Worm (Caenorhabditis elegans): ENCODE data around the gene C10G8.8.

The C10G8.8 gene

DNA sequence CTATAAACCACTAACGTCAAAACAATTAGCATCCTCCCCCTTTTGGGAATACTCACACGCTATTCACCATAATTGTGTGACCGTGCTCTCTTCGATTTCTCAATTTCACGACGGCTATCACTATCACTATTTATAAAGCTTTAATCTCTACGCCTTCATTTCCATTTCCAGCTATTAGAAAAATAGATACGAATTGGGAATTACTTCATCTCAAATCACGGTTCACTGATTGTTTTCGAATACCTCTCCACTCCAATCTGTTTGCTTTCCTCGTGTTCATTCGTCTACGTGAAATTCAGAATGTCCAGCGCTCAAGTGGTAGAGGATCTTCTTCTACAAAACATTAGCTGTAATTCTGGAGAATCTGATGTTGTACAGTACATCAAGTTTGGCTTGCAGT is 8.7 kb upstream of the C10G8.8 start, which contains the start of gene srg-29:
srg-29 (plus strand) TSS at position 301 of the 400 bp plus-strand sequence.
- no peak for TF ChIP-seq mab-5 (tag; optimal IDR thresholded peaks at IDR 0.05)
- TF ChIP-seq drap-1 (GFP tag; optimal IDR thresholded peaks at IDR 0.05), result no peak

- no peak for TF ChIP-seq lin-32 (GFP tag; optimal IDR thresholded peaks at IDR 0.05)
Measured at ce11 chrV:5334588-5334987, 6.4 kb upstream of the C10G8.8 start, which contains the start of gene srg-28. Gene srg-28 (plus strand): TSS chrV:5334888.

ce11 chrV:5330967-5331366 is 2.8 kb upstream of the C10G8.8 start, which contains the start of gene srg-26:
Gene srg-26 (plus strand): TSS chrV:5331267.
- TF ChIP-seq hlh-1 (tag; optimal IDR thresholded peaks at IDR 0.05) (no peak), nhr-76 (tag; optimal IDR thresholded peaks at IDR 0.05) (no peak), elt-1 (tag; optimal IDR thresholded peaks at IDR 0.05; ENCODE audit: borderline replicate concordance, insufficient read depth) (no peak), mep-1 (tag; optimal IDR thresholded peaks at IDR 0.05) (no peak), ham-2 (GFP tag; optimal IDR thresholded peaks at IDR 0.05) (no peak), nhr-28 (tag; optimal IDR thresholded peaks at IDR 0.05) (no peak), mls-2 (tag; optimal IDR thresholded peaks at IDR 0.05) (no peak), ces-1 (GFP tag; optimal IDR thresholded peaks at IDR 0.05) (no peak), mab-5 (tag; optimal IDR thresholded peaks at IDR 0.05) (no peak), lin-32 (GFP tag; optimal IDR thresholded peaks at IDR 0.05) (no peak), flh-1 (GFP tag; optimal IDR thresholded peaks at IDR 0.05) (no peak), M03D4.4 (tag; optimal IDR thresholded peaks at IDR 0.05) (no peak), cnd-1 (tag; optimal IDR thresholded peaks at IDR 0.05) (no peak), lin-13 (tag; optimal IDR thresholded peaks at IDR 0.05) (no peak), snpc-4 (tag; optimal IDR thresholded peaks at IDR 0.05) (no peak), ceh-83 (GFP tag; optimal IDR thresholded peaks at IDR 0.05) (no peak), ztf-11 (tag; optimal IDR thresholded peaks at IDR 0.05) (no peak), bed-3 (GFP tag; optimal IDR thresholded peaks at IDR 0.05) (no peak)

DNA sequence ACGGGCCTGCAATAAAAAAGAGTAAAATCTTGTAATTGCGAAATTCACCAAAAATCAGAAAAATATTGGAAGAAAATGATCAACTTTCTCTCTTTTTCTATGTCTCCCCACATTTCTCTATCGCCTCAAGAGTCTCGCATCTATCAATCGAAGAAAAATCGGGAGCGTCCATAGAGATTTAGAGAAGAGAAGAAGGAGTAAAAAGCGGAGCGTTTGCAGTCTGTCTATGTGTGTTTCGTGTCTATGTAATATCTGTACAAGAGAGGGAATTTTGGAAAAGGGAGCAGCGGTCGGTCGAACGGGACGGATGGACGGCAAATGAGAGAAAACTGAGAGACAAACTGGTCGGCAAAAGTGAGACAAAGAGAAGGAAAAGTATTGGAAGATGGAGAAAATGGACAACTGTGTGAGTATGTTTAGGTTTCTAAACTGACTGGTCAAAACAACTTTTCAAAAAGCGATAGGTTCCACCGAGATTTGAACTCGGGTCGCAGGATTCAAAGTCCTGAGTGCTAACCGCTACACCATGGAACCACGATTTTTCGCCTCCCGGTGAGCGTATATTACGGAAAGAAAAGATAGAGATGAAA is 1.6 kb upstream of the C10G8.8 start:
- TF ChIP-seq sem-2 (GFP tag; optimal IDR thresholded peaks at IDR 0.05) (no peak), mep-1 (tag; optimal IDR thresholded peaks at IDR 0.05) (no peak), sptf-1 (tag; optimal IDR thresholded peaks at IDR 0.05) (peak; percentile 63), lin-32 (GFP tag; optimal IDR thresholded peaks at IDR 0.05) (no peak), ztf-11 (tag; optimal IDR thresholded peaks at IDR 0.05) (no peak), ceh-43 (GFP tag; optimal IDR thresholded peaks at IDR 0.05) (no peak), M03D4.4 (tag; optimal IDR thresholded peaks at IDR 0.05) (no peak), unc-120 (tag; optimal IDR thresholded peaks at IDR 0.05; ENCODE audit: poor library complexity, severe bottlenecking) (peak; percentile 55), ceh-39 (tag; optimal IDR thresholded peaks at IDR 0.05) (no peak), snpc-4 (tag; optimal IDR thresholded peaks at IDR 0.05) (no peak), nhr-28 (tag; optimal IDR thresholded peaks at IDR 0.05) (no peak), nhr-12 (tag; optimal IDR thresholded peaks at IDR 0.05) (no peak), hlh-1 (tag; optimal IDR thresholded peaks at IDR 0.05) (no peak)

- TF ChIP-seq unc-120 (tag; optimal IDR thresholded peaks at IDR 0.05; ENCODE audit: poor library complexity, severe bottlenecking) (no peak), lsy-2 (tag; optimal IDR thresholded peaks at IDR 0.05) (no peak), elt-3 (tag; optimal IDR thresholded peaks at IDR 0.05) (no peak), sptf-1 (tag; optimal IDR thresholded peaks at IDR 0.05) (no peak), zip-8 (tag; optimal IDR thresholded peaks at IDR 0.05) (peak; percentile 32)
Measured at ce11 chrV:5324566-5324965, 3.6 kb downstream of the C10G8.8 start, which contains the start of gene ceh-33. Gene ceh-33 (minus strand): TSS chrV:5324666.

- TF ChIP-seq sem-2 (GFP tag; optimal IDR thresholded peaks at IDR 0.05) (no peak), lin-32 (GFP tag; optimal IDR thresholded peaks at IDR 0.05) (no peak), bed-3 (GFP tag; optimal IDR thresholded peaks at IDR 0.05) (no peak), elt-3 (tag; optimal IDR thresholded peaks at IDR 0.05) (no peak), unc-120 (tag; optimal IDR thresholded peaks at IDR 0.05; ENCODE audit: poor library complexity, severe bottlenecking) (no peak), elt-1 (tag; optimal IDR thresholded peaks at IDR 0.05; ENCODE audit: borderline replicate concordance, insufficient read depth) (no peak), pha-4 (tag; optimal IDR thresholded peaks at IDR 0.05) (no peak), cnd-1 (tag; optimal IDR thresholded peaks at IDR 0.05) (no peak)
Measured at ce11 chrV:5322815-5323214, 5.4 kb downstream of the C10G8.8 start.

Data from whole organism, mixed stage, embryonic.